In the genomic region with DNA sequence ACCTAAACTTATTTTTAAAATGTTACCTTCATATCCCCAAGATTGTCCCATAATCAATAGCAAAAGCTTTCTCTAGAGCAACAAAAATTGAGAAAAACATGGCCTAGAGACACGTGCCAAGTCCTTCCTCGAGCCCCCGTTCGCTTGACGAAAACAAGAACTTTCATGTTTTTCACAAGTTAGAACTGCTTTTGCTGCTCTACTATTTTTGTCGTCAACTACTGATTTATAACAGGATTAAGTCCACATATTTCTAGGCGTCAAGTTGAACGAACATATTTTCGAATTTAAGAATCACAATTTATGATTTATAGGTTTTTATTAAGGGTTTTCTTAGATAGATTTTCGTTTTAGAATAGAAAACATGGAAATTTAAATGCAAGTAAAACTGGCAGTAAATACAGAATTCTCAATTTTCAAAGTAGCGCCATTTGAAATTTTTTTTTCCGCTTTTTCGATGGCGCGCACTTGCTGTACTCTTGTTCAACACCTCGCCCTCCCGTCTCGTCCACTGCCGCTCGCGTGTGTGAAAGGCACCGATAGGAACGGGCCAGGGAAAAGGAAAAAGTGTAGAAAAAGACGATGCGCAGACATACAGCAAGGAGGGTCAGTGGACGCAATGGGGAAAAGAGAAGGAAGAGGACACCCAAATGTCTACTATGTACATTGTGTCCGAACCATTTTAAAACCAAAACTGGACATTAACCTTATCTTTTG, we compare ENCODE assay signal across 1 worm cellular context.
TF ChIP-seq lines count a peak whose summit lies in the region.

A gene (minus strand): TSS at position 51 of the 717 bp plus-strand sequence.

TF ChIP-seq in whole organism, L1 larva, 84 proteins besides CTCF, POLR2A, EP300 and RAD21 (continued from another document):
- no peak for TF ChIP-seq tlp-1 (tag; optimal IDR thresholded peaks at IDR 0.05; lab: Kevin White, UChicago)
- no peak for TF ChIP-seq pqm-1 (tag; optimal IDR thresholded peaks at IDR 0.05; lab: Kevin White, UChicago)
- TF ChIP-seq fkh-8 (tag; optimal IDR thresholded peaks at IDR 0.05; lab: Kevin White, UChicago) = peak; percentile 51
- TF ChIP-seq isw-1 (GFP tag; IDR thresholded peaks at IDR 0.05; lab: Robert Waterston, UW) = peak; percentile 24; the same call in 1 of the 2 replicates
- TF ChIP-seq ztf-4 (tag; optimal IDR thresholded peaks at IDR 0.05; lab: Kevin White, UChicago) = no peak
- no peak for TF ChIP-seq Y116A8C.19 (tag; optimal IDR thresholded peaks at IDR 0.05; lab: Kevin White, UChicago; ENCODE audit: borderline replicate concordance)
